Worm (Caenorhabditis elegans) whole organism, L4 larva: Measurements from ENCODE around the gene F16G10.3.

Experiments used
- F37D6.2 ChIP-seq: sonication (generic microtip); optimal IDR thresholded peaks from 2 replicates; lab custom pipeline; 2016; ENCODE audit warnings: mild to moderate bottlenecking, missing genetic modification characterization, missing compliant biosample characterization
- F49E8.2 ChIP-seq: sonication (generic microtip); optimal IDR thresholded peaks from 2 replicates; lab custom pipeline; 2016; ENCODE audit warnings: missing compliant biosample characterization, mild to moderate bottlenecking, missing genetic modification characterization, borderline replicate concordance
- R02D3.7 ChIP-seq: fragments of 150-350 bp; sonication (generic microtip); optimal IDR thresholded peaks from 3 replicates; lab custom pipeline; 2014; ENCODE audit warnings: missing biosample characterization, missing genetic modification characterization
- Y105C5A.15 ChIP-seq: fragments of 200-800 bp; sonication (Bioruptor generic); IDR thresholded peaks from 2 replicates; pipeline ENCODE4 v1.3.6; 2022; ENCODE audit warnings: missing genetic modification characterization, missing compliant biosample characterization
- Y48G9A.11 ChIP-seq: fragments of 200-800 bp; sonication (Bioruptor generic); IDR thresholded peaks from 2 replicates; pipeline ENCODE4 v1.3.6; 2022; ENCODE audit warnings: missing genetic modification reagents, missing genetic modification characterization, missing compliant biosample characterization
- ZK337.2 ChIP-seq: fragments of 200-800 bp; sonication (Bioruptor generic); IDR thresholded peaks from 2 replicates; pipeline ENCODE4 v1.3.6; 2022; ENCODE audit warnings: missing genetic modification reagents, missing genetic modification characterization, missing compliant biosample characterization
- aha-1 ChIP-seq: fragments of 150-350 bp; peaks from one replicate; lab custom pipeline; 2014; ENCODE audit warnings: missing biosample characterization, missing genetic modification characterization
- ama-1 ChIP-seq: fragments of 150-350 bp; optimal IDR thresholded peaks from 2 replicates; lab custom pipeline; 2014; ENCODE audit warnings: inconsistent platforms, mixed read lengths
- arid-1 ChIP-seq: fragments of 200-800 bp; sonication (Bioruptor generic); conservative IDR thresholded peaks from 2 replicates; pipeline ENCODE4 v1.3.6; 2022; ENCODE audit warnings: missing genetic modification reagents, missing genetic modification characterization, missing compliant biosample characterization
- ceh-32 ChIP-seq: sonication (generic microtip); optimal IDR thresholded peaks from 2 replicates; lab custom pipeline; 2016; ENCODE audit warnings: mild to moderate bottlenecking, missing genetic modification characterization, missing compliant biosample characterization; ENCODE audit not compliant: poor library complexity
- ceh-82 ChIP-seq: sonication (generic microtip); optimal IDR thresholded peaks from 2 replicates; lab custom pipeline; 2017; ENCODE audit warnings: missing biosample characterization, missing genetic modification characterization
- ctbp-1 ChIP-seq: fragments of 200-800 bp; sonication (Bioruptor generic); IDR thresholded peaks from 2 replicates; pipeline ENCODE4 v1.3.6; 2022; ENCODE audit warnings: missing genetic modification reagents, missing genetic modification characterization, missing compliant biosample characterization
- dmd-6 ChIP-seq: fragments of 200-800 bp; sonication (Bioruptor generic); IDR thresholded peaks from 2 replicates; pipeline ENCODE4 v1.3.6; 2022; ENCODE audit warnings: missing genetic modification reagents, missing genetic modification characterization, missing compliant biosample characterization
- egl-43 ChIP-seq: fragments of 200-800 bp; sonication (Bioruptor generic); IDR thresholded peaks from 2 replicates; pipeline ENCODE4 v1.3.6; 2022; ENCODE audit warnings: missing genetic modification reagents, missing genetic modification characterization, missing compliant biosample characterization
- fkh-10 ChIP-seq: fragments of 150-350 bp; optimal IDR thresholded peaks from 2 replicates; lab custom pipeline; 2014; ENCODE audit warnings: missing biosample characterization, missing genetic modification reagents, missing genetic modification characterization
- fos-1 ChIP-seq: fragments of 150-350 bp; optimal IDR thresholded peaks from 2 replicates; lab custom pipeline; 2014; ENCODE audit warnings: missing biosample characterization, missing genetic modification characterization
- gei-8 ChIP-seq: fragments of 200-800 bp; sonication (Bioruptor generic); optimal IDR thresholded peaks from 2 replicates; lab custom pipeline; 2018; ENCODE audit warnings: mild to moderate bottlenecking, missing genetic modification characterization, missing compliant biosample characterization
- hmg-1.1 ChIP-seq: fragments of 200-800 bp; sonication (Bioruptor generic); IDR thresholded peaks from 2 replicates; pipeline ENCODE4 v1.3.6; 2022; ENCODE audit warnings: missing genetic modification reagents, missing genetic modification characterization, missing compliant biosample characterization
- jun-1 ChIP-seq: fragments of 150-350 bp; optimal IDR thresholded peaks from 2 replicates; lab custom pipeline; 2014; ENCODE audit warnings: missing biosample characterization, missing genetic modification reagents, missing genetic modification characterization
- lir-3 ChIP-seq: sonication (generic microtip); optimal IDR thresholded peaks from 2 replicates; lab custom pipeline; 2016; ENCODE audit warnings: mild to moderate bottlenecking, missing genetic modification characterization, missing compliant biosample characterization
- madf-5 ChIP-seq, 2 experiments: fragments of 200-800 bp; sonication (Bioruptor generic); IDR thresholded peaks; 2 replicates each; pipeline ENCODE4 v1.3.6; 2022; ENCODE audit warnings: missing compliant biosample characterization in 2 of 2, missing genetic modification characterization in 2 of 2
- mxl-3 ChIP-seq: fragments of 200-800 bp; sonication (Bioruptor generic); optimal IDR thresholded peaks from 2 replicates; lab custom pipeline; 2018; ENCODE audit warnings: mild to moderate bottlenecking, missing genetic modification characterization, missing compliant biosample characterization
- nhr-10 ChIP-seq: fragments of 150-350 bp; optimal IDR thresholded peaks from 2 replicates; lab custom pipeline; 2014; ENCODE audit warnings: missing biosample characterization, missing genetic modification characterization
- nhr-102 ChIP-seq: sonication (generic microtip); optimal IDR thresholded peaks from 2 replicates; lab custom pipeline; 2016; ENCODE audit warnings: mild to moderate bottlenecking, missing genetic modification characterization, moderate library complexity, missing compliant biosample characterization
- nhr-111 ChIP-seq: fragments of 200-800 bp; sonication (Bioruptor generic); optimal IDR thresholded peaks from 2 replicates; lab custom pipeline; 2018; ENCODE audit warnings: mild to moderate bottlenecking, missing genetic modification characterization, missing compliant biosample characterization
- nhr-42 ChIP-seq: fragments of 200-800 bp; sonication (Bioruptor generic); IDR thresholded peaks from 2 replicates; pipeline ENCODE4 v1.3.6; 2022; ENCODE audit warnings: missing genetic modification characterization, missing compliant biosample characterization
- nhr-48 ChIP-seq: sonication (generic microtip); optimal IDR thresholded peaks from 2 replicates; lab custom pipeline; 2016; ENCODE audit warnings: mild to moderate bottlenecking, missing genetic modification characterization, missing compliant biosample characterization
- nhr-76 ChIP-seq: fragments of 150-350 bp; optimal IDR thresholded peaks from 2 replicates; lab custom pipeline; 2014; ENCODE audit warnings: missing biosample characterization, missing genetic modification characterization
- pha-4 ChIP-seq, 2 experiments: fragments of 150-350 bp in 1 of 2; fragments of 200-800 bp in 1 of 2; sonication (Bioruptor generic) in 1 of 2; IDR thresholded peaks in 1 of 2; optimal IDR thresholded peaks in 1 of 2; 2 replicates each; pipeline versions ENCODE4 v1.3.6 to Lab custom; 2014 to 2022; ENCODE audit warnings: missing genetic modification characterization in 2 of 2, missing genetic modification reagents in 2 of 2, missing biosample characterization in 1 of 2, missing compliant biosample characterization in 1 of 2
- php-3 ChIP-seq: fragments of 200-800 bp; sonication (Bioruptor generic); IDR thresholded peaks from 2 replicates; pipeline ENCODE4 v1.3.6; 2022; ENCODE audit warnings: missing genetic modification reagents, missing genetic modification characterization, missing compliant biosample characterization
- rbr-2 ChIP-seq: sonication (generic microtip); optimal IDR thresholded peaks from 2 replicates; lab custom pipeline; 2016; ENCODE audit warnings: missing genotype, missing genetic modification characterization, missing compliant biosample characterization
- tra-1 ChIP-seq: fragments of 200-800 bp; sonication (Bioruptor generic); IDR thresholded peaks from 2 replicates; pipeline ENCODE4 v1.3.6; 2022; ENCODE audit warnings: missing genetic modification reagents, missing genetic modification characterization, missing compliant biosample characterization
- vab-7 ChIP-seq: fragments of 200-800 bp; sonication (Bioruptor generic); IDR thresholded peaks from 2 replicates; pipeline ENCODE4 v1.3.6; 2022; ENCODE audit warnings: missing genetic modification reagents, missing genetic modification characterization, missing compliant biosample characterization
- zag-1 ChIP-seq: fragments of 150-350 bp; optimal IDR thresholded peaks from 2 replicates; lab custom pipeline; 2014; ENCODE audit warnings: missing biosample characterization, missing genetic modification characterization
- zfp-3 ChIP-seq: fragments of 200-800 bp; sonication (Bioruptor generic); conservative IDR thresholded peaks from 2 replicates; pipeline ENCODE4 v1.3.6; 2022; ENCODE audit warnings: missing genetic modification reagents, missing genetic modification characterization, missing compliant biosample characterization

The F16G10.3 gene

ce11 chrII:2380174-2380573 lies 8.0 kb downstream of the F16G10.3 start, which contains the start of gene F16G10.7:
F16G10.7 (minus strand) TSS chrII:2380274.
- TF ChIP-seq lir-3 (tag; lab: Kevin White, UChicago) (no peak), vab-7 (GFP tag; lab: Robert Waterston, UW) (no peak), R02D3.7 (no peak), nhr-10 (tag; lab: Kevin White, UChicago) (no peak), ZK337.2 (GFP tag; lab: Robert Waterston, UW) (no peak), Y48G9A.11 (GFP tag; lab: Robert Waterston, UW) (no peak), rbr-2 (no peak), zag-1 (tag; lab: Kevin White, UChicago) (no peak)

ce11 chrII:2383334-2383733 lies 11.1 kb downstream of the F16G10.3 start, which contains the start of gene F16G10.8:
F16G10.8 (minus strand) TSS chrII:2383434.
- no peak for TF ChIP-seq arid-1
- TF ChIP-seq mxl-3 (GFP tag; lab: Kevin White, UChicago): no peak
- no peak for TF ChIP-seq fkh-10
- no peak for TF ChIP-seq php-3 (GFP tag; lab: Robert Waterston, UW)
- TF ChIP-seq nhr-76 (tag; lab: Kevin White, UChicago): no peak
- TF ChIP-seq tra-1 (GFP tag; lab: Robert Waterston, UW): no peak
- no peak for TF ChIP-seq egl-43 (GFP tag; lab: Robert Waterston, UW)
- no peak for TF ChIP-seq nhr-102 (tag; lab: Kevin White, UChicago)

- TF ChIP-seq nhr-42 (no peak), dmd-6 (no peak)
Observed at ce11 chrII:2385495-2385894, 13.3 kb downstream of the F16G10.3 start, which contains the start of gene F16G10.9. F16G10.9 (minus strand) TSS chrII:2385595.

ce11 chrII:2390884-2391283 lies 18.7 kb downstream of the F16G10.3 start, which contains the start of gene F16G10.10:
F16G10.10 (minus strand) TSS chrII:2390984.
- TF ChIP-seq F37D6.2: no peak

ce11 chrII:2393821-2394220 lies 21.6 kb downstream of the F16G10.3 start, which contains the start of gene F16G10.11:
F16G10.11 (minus strand) TSS chrII:2393921.
- TF ChIP-seq jun-1 (tag; lab: Kevin White, UChicago): no peak

ce11 chrII:2395864-2396263 lies 23.7 kb downstream of the F16G10.3 start, which contains the start of gene F16G10.13:
F16G10.13 (minus strand) TSS chrII:2395964.
- no peak for TF ChIP-seq aha-1 (tag; lab: Kevin White, UChicago)
- no peak for TF ChIP-seq fos-1
- TF ChIP-seq ctbp-1 (GFP tag; lab: Robert Waterston, UW): no peak
- no peak for TF ChIP-seq ZK337.2 (GFP tag; lab: Robert Waterston, UW)
- no peak for TF ChIP-seq F49E8.2
- no peak for TF ChIP-seq F37D6.2
- no peak for TF ChIP-seq ceh-32
- TF ChIP-seq Y105C5A.15 (GFP tag; lab: Robert Waterston, UW): no peak
- TF ChIP-seq ama-1 (lab: Kevin White, UChicago): no peak
- no peak for TF ChIP-seq nhr-10 (tag; lab: Kevin White, UChicago)
- TF ChIP-seq zfp-3 (GFP tag; lab: Robert Waterston, UW): no peak
- TF ChIP-seq madf-5 (GFP tag; IDR thresholded peaks at IDR 0.05; lab: Robert Waterston, UW): no peak
- TF ChIP-seq pha-4 (GFP tag; IDR thresholded peaks at IDR 0.05; lab: Robert Waterston, UW): no peak
- TF ChIP-seq pha-4 (tag; optimal IDR thresholded peaks at IDR 0.05; lab: Kevin White, UChicago): no peak
- TF ChIP-seq Y48G9A.11 (GFP tag; lab: Robert Waterston, UW): no peak
- TF ChIP-seq nhr-111 (GFP tag; lab: Kevin White, UChicago): no peak
- no peak for TF ChIP-seq gei-8 (GFP tag; lab: Kevin White, UChicago)
- no peak for TF ChIP-seq ceh-82 (tag; lab: Kevin White, UChicago)
- no peak for TF ChIP-seq nhr-48
- no peak for TF ChIP-seq hmg-1.1 (GFP tag; lab: Robert Waterston, UW)
- TF ChIP-seq, all 104 proteins: peak for 0
